Worm (Caenorhabditis elegans) whole organism, L4/young adult: Measurements from ENCODE around the gene C05C12.5.

ENCODE experiments used
- W03F9.2 ChIP-seq: fragments of 150-350 bp; optimal IDR thresholded peaks from 2 replicates; lab custom pipeline; 2014; ENCODE audit warnings: missing biosample characterization, missing genetic modification characterization
- him-1 ChIP-seq: sonication (generic microtip); optimal IDR thresholded peaks from 2 replicates; lab custom pipeline; 2016; ENCODE audit warnings: missing genotype, missing genetic modification reagents, missing genetic modification characterization, missing compliant biosample characterization

DNA sequence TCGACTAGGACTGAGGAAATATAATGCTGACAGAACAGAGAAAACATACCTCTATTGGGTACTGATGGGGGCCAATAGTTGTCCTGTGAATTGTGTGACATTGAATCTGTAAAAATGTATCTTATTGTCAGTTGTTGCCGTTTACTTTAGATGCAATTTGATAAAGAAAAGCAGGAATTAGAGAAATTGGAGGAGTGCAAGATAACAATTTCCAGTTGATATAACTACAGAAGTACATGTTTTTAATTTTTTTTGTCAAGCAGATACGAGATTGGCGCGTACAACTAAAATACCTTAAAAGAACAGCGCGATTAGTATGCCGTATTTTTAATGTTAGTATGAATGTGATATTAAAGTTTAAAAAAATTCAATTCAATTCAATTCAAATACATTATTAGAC is 42.9 kb downstream of the C05C12.5 start, which contains the start of gene zip-6:
- TF ChIP-seq him-1 (tag; lab: Kevin White, UChicago) (no peak), W03F9.2 (tag; lab: Kevin White, UChicago) (no peak)
